Worm (Caenorhabditis elegans): Measurements from ENCODE around the gene ceh-43.
"Not testable (repeated sequence)": the region's sequence is repeated elsewhere in the genome, so short reads cannot be mapped to it uniquely, and the experiment has no call there.

ceh-43 gene

DNA sequence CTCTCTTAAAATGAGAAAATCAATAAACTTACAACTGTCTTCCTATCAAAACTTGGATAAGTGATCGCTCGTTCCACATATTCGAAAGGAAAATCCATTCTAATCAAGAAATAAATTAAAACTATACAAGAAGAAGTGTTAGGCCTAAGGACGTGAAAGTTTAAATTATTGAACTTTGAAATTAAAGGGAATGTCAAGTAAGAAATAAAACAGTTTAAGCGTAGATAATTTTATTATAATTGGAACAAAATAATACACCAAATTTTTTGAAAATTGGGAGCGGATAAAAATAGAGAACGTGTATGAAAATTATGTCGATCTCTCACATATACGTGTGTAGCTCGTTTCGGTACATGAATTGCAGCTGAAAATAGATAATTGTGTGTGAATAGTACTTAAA is 20.3 kb downstream of the ceh-43 start, which contains the start of gene C28A5.6:
TSS of gene C28A5.6 (minus strand) at position 101 of the 400 bp plus-strand sequence.
- TF ChIP-seq egl-27 (tag; optimal IDR thresholded peaks at IDR 0.05): no peak
- TF ChIP-seq ama-1 (optimal IDR thresholded peaks at IDR 0.05): no peak
- no peak for TF ChIP-seq gmeb-1 (tag; optimal IDR thresholded peaks at IDR 0.05)
- TF ChIP-seq lin-13 (GFP tag; optimal IDR thresholded peaks at IDR 0.05): no peak
- TF ChIP-seq ztf-1 (GFP tag; conservative IDR thresholded peaks at IDR 0.05): no peak
- no peak for TF ChIP-seq ceh-16 (tag; optimal IDR thresholded peaks at IDR 0.05)
- no peak for TF ChIP-seq sma-3 (GFP tag; optimal IDR thresholded peaks at IDR 0.05)
- TF ChIP-seq unc-55 (GFP tag; optimal IDR thresholded peaks at IDR 0.05): no peak

DNA sequence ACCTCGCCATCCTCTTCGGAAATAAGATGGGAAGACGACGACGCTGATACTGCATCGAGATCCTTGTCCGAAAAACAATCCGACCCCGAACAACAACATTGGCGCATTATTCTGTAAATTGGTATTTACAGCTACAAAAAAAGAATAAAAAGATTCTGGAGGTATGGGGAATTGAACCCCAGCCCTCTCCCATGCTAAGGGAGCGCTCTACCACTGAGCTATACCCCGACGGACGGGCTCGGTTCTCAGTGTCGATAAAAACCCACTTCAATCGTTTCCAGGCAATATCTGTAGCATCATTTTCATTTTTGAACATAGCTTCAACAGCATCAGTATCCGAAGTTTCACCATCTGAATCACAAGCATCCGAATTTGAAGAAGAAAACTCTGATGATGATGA is 20.9 kb downstream of the ceh-43 start:
- TF ChIP-seq unc-55 (GFP tag; optimal IDR thresholded peaks at IDR 0.05) (peak; percentile 11), nhr-129 (tag; optimal IDR thresholded peaks at IDR 0.05) (peak; percentile 14), nhr-10 (tag; optimal IDR thresholded peaks at IDR 0.05) (no peak)

DNA sequence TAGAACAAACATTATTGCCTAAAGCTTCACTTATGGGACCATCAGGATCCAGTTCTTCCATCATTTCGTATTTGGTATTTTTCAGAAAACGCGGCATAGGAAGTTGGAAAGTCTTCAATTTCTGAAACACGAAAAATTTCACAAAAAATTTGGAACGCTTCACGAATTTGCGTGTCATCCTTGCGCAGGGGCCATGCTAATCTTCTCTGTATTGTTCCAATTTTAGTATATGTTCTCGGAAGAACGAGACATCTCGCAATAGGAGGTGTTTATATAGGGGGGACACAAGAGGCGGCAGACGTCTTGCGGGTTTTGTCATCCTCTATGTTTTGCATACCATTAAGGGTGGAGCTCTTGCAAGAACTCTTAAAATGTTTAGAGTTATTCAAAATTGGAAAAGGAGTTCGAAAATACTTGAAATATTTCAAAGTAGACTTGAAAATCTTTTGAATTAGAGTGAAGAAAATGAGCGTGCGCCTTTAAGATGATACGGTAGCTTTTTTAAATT is 23.0 kb downstream of the ceh-43 start:
- TF ChIP-seq sma-9 (GFP tag; optimal IDR thresholded peaks at IDR 0.05) (peak; percentile 13), snpc-4 (tag; optimal IDR thresholded peaks at IDR 0.05) (peak; percentile 95), lsy-2 (tag; optimal IDR thresholded peaks at IDR 0.05) (peak; percentile 37 to 44)
- TF ChIP-seq sma-9 (tag; optimal IDR thresholded peaks at IDR 0.05): not testable (repeated sequence)

DNA sequence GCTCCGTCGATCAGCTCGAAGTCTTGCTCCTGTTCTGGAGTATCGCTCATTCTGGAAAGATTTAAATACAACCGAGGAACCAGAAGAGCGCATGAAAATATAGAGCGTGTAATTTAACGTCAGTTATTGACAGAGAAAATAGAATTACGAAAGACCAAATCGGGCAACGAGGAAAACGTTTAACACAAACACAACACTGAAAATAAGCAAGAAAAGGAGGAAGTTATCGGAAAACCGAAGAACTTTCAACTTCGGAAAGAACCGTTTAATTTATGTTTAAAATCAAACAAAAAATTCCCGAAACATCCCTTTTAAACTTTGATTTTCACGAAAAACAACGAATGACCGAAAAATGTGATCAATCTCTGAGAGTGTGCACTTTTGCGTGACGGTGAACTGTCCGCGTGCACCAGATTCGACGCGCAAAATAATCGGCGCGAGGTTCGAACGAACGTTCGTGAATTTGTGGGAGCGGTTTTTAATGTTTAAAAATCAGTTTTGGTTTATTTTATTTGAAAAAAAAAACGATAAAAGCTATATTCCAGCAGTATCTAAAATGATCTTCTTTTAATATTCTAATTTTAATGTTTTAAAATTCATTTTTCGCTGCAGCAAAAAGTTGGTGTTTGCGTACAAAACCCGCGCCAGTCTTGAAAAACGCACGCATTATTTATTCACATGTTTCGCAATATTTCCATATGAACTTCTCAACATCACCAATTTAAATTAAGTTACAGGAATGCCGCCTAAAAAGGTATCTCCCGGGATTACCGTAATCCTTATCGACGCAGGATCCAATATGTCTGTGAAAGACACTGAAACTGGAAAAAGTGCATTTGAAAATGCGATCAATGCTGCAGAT is 30.4 kb downstream of the ceh-43 start, which contains the start of the genes R07E5.7 and cku-80:
TSS of gene R07E5.7 (minus strand) at position 51 of the 862 bp plus-strand sequence.
TSS of gene cku-80 (plus strand) at position 732 of the 862 bp plus-strand sequence.
- TF ChIP-seq mbf-1 (tag; optimal IDR thresholded peaks at IDR 0.05) (no peak), mdl-1 (tag; optimal IDR thresholded peaks at IDR 0.05) (no peak), skn-1 (tag; optimal IDR thresholded peaks at IDR 0.05) (no peak), ceh-16 (tag; optimal IDR thresholded peaks at IDR 0.05) (no peak), elt-3 (tag; optimal IDR thresholded peaks at IDR 0.05) (no peak), nhr-237 (tag; optimal IDR thresholded peaks at IDR 0.05) (no peak), zag-1 (tag; optimal IDR thresholded peaks at IDR 0.05) (no peak), snpc-4 (tag; optimal IDR thresholded peaks at IDR 0.05) (peak; percentile 58), unc-55 (GFP tag; optimal IDR thresholded peaks at IDR 0.05) (peak; percentile 62), lin-13 (GFP tag; optimal IDR thresholded peaks at IDR 0.05) (peak; percentile 52), nhr-129 (tag; optimal IDR thresholded peaks at IDR 0.05) (peak; percentile 38), mab-5 (tag; optimal IDR thresholded peaks at IDR 0.05) (peak; percentile 6), peb-1 (tag; optimal IDR thresholded peaks at IDR 0.05) (no peak), sma-3 (GFP tag; optimal IDR thresholded peaks at IDR 0.05) (peak; percentile 67), nhr-6 (tag; optimal IDR thresholded peaks at IDR 0.05) (no peak), nhr-77 (tag; optimal IDR thresholded peaks at IDR 0.05) (no peak), unc-62 (GFP tag; optimal IDR thresholded peaks at IDR 0.05) (no peak), nhr-25 (tag; optimal IDR thresholded peaks at IDR 0.05) (peak; percentile 20), sem-4 (tag; optimal IDR thresholded peaks at IDR 0.05) (no peak), nhr-23 (tag; optimal IDR thresholded peaks at IDR 0.05) (no peak), ztf-11 (tag; optimal IDR thresholded peaks at IDR 0.05) (no peak), alr-1 (tag; optimal IDR thresholded peaks at IDR 0.05) (no peak), nhr-21 (tag; optimal IDR thresholded peaks at IDR 0.05) (peak; percentile 38), unc-39 (tag; optimal IDR thresholded peaks at IDR 0.05) (no peak), sma-9 (GFP tag; optimal IDR thresholded peaks at IDR 0.05) (peak; percentile 61), sma-9 (tag; optimal IDR thresholded peaks at IDR 0.05) (no peak), aly-2 (tag; optimal IDR thresholded peaks at IDR 0.05) (no peak), F13H6.1 (tag; optimal IDR thresholded peaks at IDR 0.05) (peak; percentile 59), R02D3.7 (tag; optimal IDR thresholded peaks at IDR 0.05) (no peak), nhr-12 (tag; optimal IDR thresholded peaks at IDR 0.05) (no peak), lin-11 (tag; optimal IDR thresholded peaks at IDR 0.05) (peak; percentile 43), ama-1 (optimal IDR thresholded peaks at IDR 0.05) (peak; percentile 48), elt-1 (tag; optimal IDR thresholded peaks at IDR 0.05) (no peak), ztf-4 (tag; optimal IDR thresholded peaks at IDR 0.05) (no peak), dmd-4 (tag; optimal IDR thresholded peaks at IDR 0.05) (no peak), nhr-11 (tag; optimal IDR thresholded peaks at IDR 0.05) (no peak), C34F6.9 (tag; optimal IDR thresholded peaks at IDR 0.05) (peak; percentile 73), ZK546.5 (tag; optimal IDR thresholded peaks at IDR 0.05) (no peak), Y55F3AM.14 (GFP tag; optimal IDR thresholded peaks at IDR 0.05) (no peak), ceh-82 (tag; optimal IDR thresholded peaks at IDR 0.05) (no peak), ztf-1 (GFP tag; conservative IDR thresholded peaks at IDR 0.05) (no peak), lin-39 (tag; optimal IDR thresholded peaks at IDR 0.05) (no peak)

Data from whole organism, L2 larva.